Worm (Caenorhabditis elegans) whole organism, late embryonic: ENCODE results near the gene F13B12.2.

Source experiments
- ama-1 ChIP-seq: fragments of 150-350 bp; optimal IDR thresholded peaks from 2 replicates; lab custom pipeline; 2014
- ceh-18 ChIP-seq: sonication (generic microtip); optimal IDR thresholded peaks from 2 replicates; lab custom pipeline; 2016; ENCODE audit warnings: missing genetic modification characterization, missing compliant biosample characterization
- ceh-48 ChIP-seq: sonication (generic microtip); optimal IDR thresholded peaks from 2 replicates; lab custom pipeline; 2016; ENCODE audit warnings: missing genetic modification characterization, inconsistent platforms, missing compliant biosample characterization
- nhr-11 ChIP-seq: fragments of 150-350 bp; optimal IDR thresholded peaks from 2 replicates; lab custom pipeline; 2014; ENCODE audit warnings: missing biosample characterization, missing genetic modification characterization
- nhr-232 ChIP-seq: sonication (generic microtip); optimal IDR thresholded peaks from 2 replicates; lab custom pipeline; 2016; ENCODE audit warnings: missing genetic modification characterization, missing compliant biosample characterization
- rnt-1 ChIP-seq: sonication (generic microtip); optimal IDR thresholded peaks from 2 replicates; lab custom pipeline; 2016; ENCODE audit warnings: missing genetic modification characterization, missing compliant biosample characterization
- tbx-7 ChIP-seq: sonication (generic microtip); optimal IDR thresholded peaks from 2 replicates; lab custom pipeline; 2016; ENCODE audit warnings: missing genotype, missing genetic modification characterization, missing compliant biosample characterization
- unc-42 ChIP-seq: sonication (generic microtip); optimal IDR thresholded peaks from 2 replicates; lab custom pipeline; 2016; ENCODE audit warnings: missing genotype, missing genetic modification characterization, missing compliant biosample characterization

DNA sequence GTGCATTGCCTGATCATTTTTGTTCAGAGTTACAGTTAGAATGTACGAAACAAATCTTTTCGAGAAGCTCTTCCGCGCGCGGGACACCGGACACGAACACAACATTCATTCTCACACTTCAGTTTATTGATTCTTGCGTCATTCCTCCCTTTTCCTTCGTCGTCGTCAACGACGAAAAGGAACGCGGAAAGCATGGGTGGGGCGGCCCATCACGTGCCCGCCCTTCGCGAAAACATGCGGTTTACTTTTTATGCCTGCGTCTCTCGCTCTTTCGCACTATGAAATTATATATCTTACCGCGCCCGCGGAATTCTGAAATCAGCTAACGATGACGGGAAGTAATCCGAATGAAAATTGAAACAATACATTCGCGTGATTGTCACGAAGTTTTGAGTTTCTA lies 48.3 kb downstream of the F13B12.2 start:
- TF ChIP-seq rnt-1 (tag; lab: Kevin White, UChicago), result peak; percentile 71
- TF ChIP-seq nhr-11 (tag; lab: Kevin White, UChicago), result no peak
- TF ChIP-seq ceh-18, result no peak
- no peak for TF ChIP-seq tbx-7 (tag; lab: Kevin White, UChicago)
- TF ChIP-seq ama-1 (lab: Kevin White, UChicago), result no peak
- peak; percentile 41 for TF ChIP-seq unc-42
- peak; percentile 93 for TF ChIP-seq ceh-48 (tag; lab: Kevin White, UChicago)
- TF ChIP-seq nhr-232 (tag; lab: Kevin White, UChicago), result no peak
